Worm (Caenorhabditis elegans) whole organism, L4 larva: ENCODE measurements around the gene R09E10.2.
"Not testable (repeated sequence)": the region's sequence is repeated elsewhere in the genome, so short reads cannot be mapped to it uniquely, and the experiment has no call there.

Experiments used
- D1046.2 ChIP-seq: fragments of 200-800 bp; sonication (Bioruptor generic); IDR thresholded peaks from 2 replicates; pipeline ENCODE4 v1.3.6; 2022; ENCODE audit warnings: missing genetic modification characterization, missing compliant biosample characterization
- F10B5.3 ChIP-seq: sonication (generic microtip); optimal IDR thresholded peaks from 2 replicates; lab custom pipeline; 2016; ENCODE audit warnings: mild to moderate bottlenecking, missing genetic modification characterization, missing compliant biosample characterization
- F26F4.8 ChIP-seq: fragments of 200-800 bp; sonication (Bioruptor generic); conservative IDR thresholded peaks from 2 replicates; pipeline ENCODE4 v1.3.6; 2022; ENCODE audit warnings: missing genetic modification characterization, missing compliant biosample characterization
- F44E2.7 ChIP-seq: fragments of 200-800 bp; sonication (Bioruptor generic); IDR thresholded peaks from 2 replicates; pipeline ENCODE4 v2.1.2; 2022; ENCODE audit warnings: missing genetic modification characterization, missing compliant biosample characterization
- T26A8.4 ChIP-seq: fragments of 200-800 bp; sonication (Bioruptor generic); IDR thresholded peaks from 2 replicates; pipeline ENCODE4 v1.3.6; 2022; ENCODE audit warnings: missing genetic modification characterization, missing compliant biosample characterization
- Y105C5A.15 ChIP-seq: fragments of 200-800 bp; sonication (Bioruptor generic); IDR thresholded peaks from 2 replicates; pipeline ENCODE4 v1.3.6; 2022; ENCODE audit warnings: missing genetic modification characterization, missing compliant biosample characterization
- ZK337.2 ChIP-seq: fragments of 200-800 bp; sonication (Bioruptor generic); IDR thresholded peaks from 2 replicates; pipeline ENCODE4 v1.3.6; 2022; ENCODE audit warnings: missing genetic modification reagents, missing genetic modification characterization, missing compliant biosample characterization
- ZK546.5 ChIP-seq, 2 experiments: sonication (generic microtip); optimal IDR thresholded peaks; 2 replicates each; lab custom pipeline; 2017; ENCODE audit warnings: missing biosample characterization in 2 of 2, missing genetic modification characterization in 2 of 2
- aly-2 ChIP-seq: sonication (generic microtip); optimal IDR thresholded peaks from 2 replicates; lab custom pipeline; 2018; ENCODE audit warnings: missing biosample characterization, missing genetic modification characterization
- ama-1 ChIP-seq: fragments of 150-350 bp; optimal IDR thresholded peaks from 2 replicates; lab custom pipeline; 2014; ENCODE audit warnings: inconsistent platforms, mixed read lengths
- ceh-20 ChIP-seq: fragments of 200-800 bp; sonication (Bioruptor generic); IDR thresholded peaks from 2 replicates; pipeline ENCODE4 v1.3.6; 2022; ENCODE audit warnings: missing genetic modification reagents, missing genetic modification characterization, missing compliant biosample characterization
- ceh-44 ChIP-seq: fragments of 200-800 bp; sonication (Bioruptor generic); IDR thresholded peaks from 2 replicates; pipeline ENCODE4 v1.3.6; 2022; ENCODE audit warnings: missing genetic modification reagents, missing genetic modification characterization, missing compliant biosample characterization
- daf-19 ChIP-seq: fragments of 200-800 bp; sonication (Bioruptor generic); conservative IDR thresholded peaks from 2 replicates; pipeline ENCODE4 v1.3.6; 2022; ENCODE audit warnings: missing genetic modification characterization, missing compliant biosample characterization
- dve-1 ChIP-seq: sonication (generic microtip); optimal IDR thresholded peaks from 2 replicates; lab custom pipeline; 2017; ENCODE audit warnings: antibody characterized with exemption, mild to moderate bottlenecking, missing genetic modification characterization, missing compliant biosample characterization; ENCODE audit not compliant: insufficient read depth
- egl-43 ChIP-seq: fragments of 200-800 bp; sonication (Bioruptor generic); IDR thresholded peaks from 2 replicates; pipeline ENCODE4 v1.3.6; 2022; ENCODE audit warnings: missing genetic modification reagents, missing genetic modification characterization, missing compliant biosample characterization
- fkh-10 ChIP-seq: fragments of 150-350 bp; optimal IDR thresholded peaks from 2 replicates; lab custom pipeline; 2014; ENCODE audit warnings: missing biosample characterization, missing genetic modification reagents, missing genetic modification characterization
- fos-1 ChIP-seq: fragments of 150-350 bp; optimal IDR thresholded peaks from 2 replicates; lab custom pipeline; 2014; ENCODE audit warnings: missing biosample characterization, missing genetic modification characterization
- hif-1 ChIP-seq, 2 experiments: sonication (generic microtip); optimal IDR thresholded peaks; 2 replicates each; lab custom pipeline; 2016 to 2017; ENCODE audit warnings: missing compliant biosample characterization in 2 of 2, missing genetic modification characterization in 2 of 2, missing genetic modification reagents in 2 of 2, missing genotype in 2 of 2, mild to moderate bottlenecking in 1 of 2
- lim-7 ChIP-seq: fragments of 200-800 bp; sonication (Bioruptor generic); IDR thresholded peaks from 2 replicates; pipeline ENCODE4 v1.3.6; 2022; ENCODE audit warnings: missing genetic modification characterization, missing compliant biosample characterization
- madf-9 ChIP-seq: fragments of 200-800 bp; sonication (Bioruptor generic); conservative IDR thresholded peaks from 2 replicates; pipeline ENCODE4 v1.3.6; 2022; ENCODE audit warnings: missing genetic modification reagents, missing genetic modification characterization, missing compliant biosample characterization
- mxl-2 ChIP-seq: fragments of 200-800 bp; sonication (Bioruptor generic); conservative IDR thresholded peaks from 2 replicates; pipeline ENCODE4 v1.3.6; 2022; ENCODE audit warnings: missing genetic modification reagents, missing genetic modification characterization, missing compliant biosample characterization
- mxl-3 ChIP-seq: fragments of 200-800 bp; sonication (Bioruptor generic); optimal IDR thresholded peaks from 2 replicates; lab custom pipeline; 2018; ENCODE audit warnings: mild to moderate bottlenecking, missing genetic modification characterization, missing compliant biosample characterization
- nhr-28 ChIP-seq: fragments of 150-350 bp; optimal IDR thresholded peaks from 2 replicates; lab custom pipeline; 2014; ENCODE audit warnings: missing biosample characterization, missing genetic modification characterization
- nhr-41 ChIP-seq: fragments of 200-800 bp; sonication (Bioruptor generic); IDR thresholded peaks from 2 replicates; pipeline ENCODE4 v1.3.6; 2022; ENCODE audit warnings: missing genetic modification reagents, missing genetic modification characterization, missing compliant biosample characterization
- nhr-42 ChIP-seq: fragments of 200-800 bp; sonication (Bioruptor generic); IDR thresholded peaks from 2 replicates; pipeline ENCODE4 v1.3.6; 2022; ENCODE audit warnings: missing genetic modification characterization, missing compliant biosample characterization
- nhr-6 ChIP-seq: fragments of 150-350 bp; optimal IDR thresholded peaks from 2 replicates; lab custom pipeline; 2014; ENCODE audit warnings: missing biosample characterization, missing genetic modification characterization
- nhr-76 ChIP-seq: fragments of 150-350 bp; optimal IDR thresholded peaks from 2 replicates; lab custom pipeline; 2014; ENCODE audit warnings: missing biosample characterization, missing genetic modification characterization
- php-3 ChIP-seq: fragments of 200-800 bp; sonication (Bioruptor generic); IDR thresholded peaks from 2 replicates; pipeline ENCODE4 v1.3.6; 2022; ENCODE audit warnings: missing genetic modification reagents, missing genetic modification characterization, missing compliant biosample characterization
- sdz-12 ChIP-seq: fragments of 200-800 bp; sonication (Bioruptor generic); optimal IDR thresholded peaks from 2 replicates; lab custom pipeline; 2018; ENCODE audit warnings: mild to moderate bottlenecking, missing genetic modification characterization, missing compliant biosample characterization
- snpc-1.2 ChIP-seq: fragments of 200-800 bp; sonication (Bioruptor generic); IDR thresholded peaks from 2 replicates; pipeline ENCODE4 v1.3.6; 2022; ENCODE audit warnings: missing genetic modification reagents, missing genetic modification characterization, missing compliant biosample characterization
- spr-3 ChIP-seq: fragments of 200-800 bp; sonication (Bioruptor generic); optimal IDR thresholded peaks from 2 replicates; lab custom pipeline; 2018; ENCODE audit warnings: mild to moderate bottlenecking, missing genetic modification characterization, missing compliant biosample characterization
- unc-39 ChIP-seq: sonication (generic microtip); optimal IDR thresholded peaks from 2 replicates; lab custom pipeline; 2017; ENCODE audit warnings: missing biosample characterization, missing genetic modification characterization
- vab-7 ChIP-seq: fragments of 200-800 bp; sonication (Bioruptor generic); IDR thresholded peaks from 2 replicates; pipeline ENCODE4 v1.3.6; 2022; ENCODE audit warnings: missing genetic modification reagents, missing genetic modification characterization, missing compliant biosample characterization

R09E10.2 gene

DNA sequence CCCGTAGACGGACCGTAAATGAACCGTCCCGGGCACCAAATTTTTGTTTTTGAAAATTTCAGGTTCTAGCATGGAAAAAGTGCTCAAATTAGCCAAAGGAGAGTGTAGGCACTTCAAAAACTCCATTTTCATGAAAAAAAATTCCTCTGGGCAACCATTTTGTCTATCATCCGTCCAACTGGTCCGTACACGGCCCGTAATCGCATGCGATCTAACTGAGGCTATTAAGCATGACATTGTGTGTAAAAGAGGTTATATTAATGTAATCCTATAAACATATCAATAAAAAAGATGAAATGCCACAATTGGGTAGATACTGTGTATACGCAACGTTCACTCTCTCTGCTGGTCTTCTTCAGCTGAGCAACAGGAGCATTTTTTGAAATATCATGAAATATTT, 4.6 kb upstream of the R09E10.2 start, which contains the start of gene R09E10.1:
Gene R09E10.1, minus strand, starts transcription at position 101 of the 400 bp plus-strand sequence.
- not testable (repeated sequence) for TF ChIP-seq daf-19 (GFP tag; lab: Robert Waterston, UW); nhr-6; dve-1 (tag; lab: Kevin White, UChicago)

DNA sequence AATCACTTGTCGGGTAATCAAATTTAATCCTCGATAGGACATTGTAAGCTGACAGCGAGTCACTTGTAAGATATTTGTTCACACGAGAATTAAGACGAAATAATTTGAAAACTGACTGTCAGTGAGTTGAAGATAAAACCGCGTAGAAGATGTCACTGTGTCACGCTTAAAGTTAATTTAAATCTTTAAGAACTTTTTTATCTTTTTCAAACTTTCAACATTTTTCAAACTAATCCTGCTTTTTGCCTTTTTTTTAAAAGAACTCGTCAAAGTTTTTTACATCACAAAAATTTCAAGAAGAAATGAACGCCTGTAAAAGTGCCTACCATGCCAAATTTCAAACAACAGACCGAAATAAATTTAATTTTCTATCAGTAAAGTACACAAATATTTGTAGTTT, 4.5 kb downstream of the R09E10.2 start, which contains the start of gene acs-18:
Gene acs-18, minus strand, starts transcription at position 101 of the 400 bp plus-strand sequence.
- TF ChIP-seq sdz-12 (GFP tag; lab: Kevin White, UChicago), result no peak
- no peak for TF ChIP-seq fkh-10
- TF ChIP-seq nhr-76 (tag; lab: Kevin White, UChicago), result no peak
- TF ChIP-seq ZK337.2 (GFP tag; lab: Robert Waterston, UW), result no peak
- no peak for TF ChIP-seq spr-3 (GFP tag; lab: Kevin White, UChicago)
- TF ChIP-seq mxl-2 (GFP tag; lab: Robert Waterston, UW), result no peak
- TF ChIP-seq F10B5.3, result no peak

DNA sequence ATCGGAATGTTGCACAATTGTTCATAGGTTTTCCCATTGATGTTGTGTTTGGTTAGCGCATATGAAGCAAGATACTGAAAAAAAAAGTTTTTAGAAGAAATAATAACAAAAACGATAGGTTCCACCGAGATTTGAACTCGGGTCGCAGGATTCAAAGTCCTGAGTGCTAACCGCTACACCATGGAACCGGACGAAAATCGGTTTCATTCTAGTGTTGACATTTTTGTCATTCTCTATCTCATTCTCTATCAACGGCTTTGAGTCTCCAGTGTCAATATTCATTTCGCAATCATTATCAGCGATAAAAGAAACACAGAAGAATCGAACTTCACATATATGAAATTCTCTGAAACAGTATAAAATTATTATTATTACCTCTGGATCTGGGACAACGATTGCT, 7.0 kb downstream of the R09E10.2 start:
- TF ChIP-seq ceh-20 (GFP tag; lab: Robert Waterston, UW), result no peak
- TF ChIP-seq lim-7 (GFP tag; lab: Robert Waterston, UW), result peak; percentile 75
- TF ChIP-seq vab-7 (GFP tag; lab: Robert Waterston, UW), result no peak
- no peak for TF ChIP-seq hif-1 (tag; optimal IDR thresholded peaks at IDR 0.05; lab: Kevin White, UChicago)
- TF ChIP-seq nhr-41 (GFP tag; lab: Robert Waterston, UW), result 0 out of 2 replicates have a peak, but pooled peaks have one; percentile 15
- TF ChIP-seq spr-3 (GFP tag; lab: Kevin White, UChicago), result no peak
- TF ChIP-seq mxl-3 (GFP tag; lab: Kevin White, UChicago), result no peak
- no peak for TF ChIP-seq sdz-12 (GFP tag; lab: Kevin White, UChicago)
- TF ChIP-seq ZK546.5 (tag; optimal IDR thresholded peaks at IDR 0.05; lab: Kevin White, UChicago), result no peak
- peak; percentile 24; the same call in 1 of the 2 replicates for TF ChIP-seq T26A8.4
- TF ChIP-seq snpc-1.2, result peak; percentile 84
- peak; percentile 39; the same call in 1 of the 2 replicates for TF ChIP-seq ceh-44 (GFP tag; lab: Robert Waterston, UW)
- 0 out of 2 replicates have a peak, but pooled peaks have one; percentile 52 for TF ChIP-seq F26F4.8 (GFP tag; lab: Robert Waterston, UW)
- TF ChIP-seq, all 104 proteins: peak for 6

DNA sequence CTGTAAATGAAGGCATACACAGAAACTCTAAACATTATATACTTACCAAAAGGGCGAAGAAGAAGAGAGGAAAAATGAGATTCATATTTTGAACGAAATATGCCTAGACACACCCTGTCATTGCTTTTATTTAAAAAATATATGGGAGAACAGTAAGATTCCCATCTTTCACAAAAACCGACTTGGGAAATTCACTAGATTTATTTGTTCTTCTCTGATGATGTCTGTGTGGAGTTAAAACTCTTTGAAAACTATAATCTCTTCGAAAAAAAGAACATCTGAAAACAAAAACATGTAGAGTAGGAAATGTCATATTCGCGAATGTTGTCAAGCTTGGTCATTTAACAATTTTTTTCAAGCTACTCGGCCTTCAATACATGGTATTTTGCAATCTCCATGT, 7.8 kb downstream of the R09E10.2 start, which contains the start of gene R09E10.8:
Gene R09E10.8, minus strand, starts transcription at position 101 of the 400 bp plus-strand sequence.
- TF ChIP-seq egl-43 (no peak), F44E2.7 (GFP tag; lab: Robert Waterston, UW) (no peak), ceh-20 (GFP tag; lab: Robert Waterston, UW) (no peak), php-3 (GFP tag; lab: Robert Waterston, UW) (no peak), fkh-10 (no peak), D1046.2 (GFP tag; lab: Robert Waterston, UW) (no peak), ama-1 (lab: Kevin White, UChicago) (no peak), Y105C5A.15 (GFP tag; lab: Robert Waterston, UW) (no peak), F10B5.3 (no peak), aly-2 (tag; lab: Kevin White, UChicago) (no peak)
- TF ChIP-seq, all 104 proteins: peak for 0

DNA sequence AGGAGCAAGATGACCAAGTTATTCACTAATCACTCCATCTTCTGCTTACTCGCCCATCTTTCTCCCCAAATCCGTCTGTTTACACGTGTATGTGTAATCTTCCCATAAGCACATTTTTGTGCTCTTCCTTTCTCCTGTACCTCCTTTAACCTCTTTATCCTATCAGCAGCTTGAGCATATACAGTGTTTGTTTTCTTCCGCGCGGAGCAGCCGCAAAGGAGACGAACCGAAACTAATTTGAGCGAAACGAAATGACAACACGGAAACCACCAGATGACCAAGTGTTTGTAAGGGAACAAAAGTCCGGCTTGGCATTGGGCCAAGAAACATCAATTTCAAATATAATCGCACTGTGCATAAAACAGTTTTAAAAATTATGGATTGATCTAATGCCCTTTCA, 13.7 kb downstream of the R09E10.2 start:
- TF ChIP-seq nhr-42 (GFP tag; lab: Robert Waterston, UW) (0 out of 2 replicates have a peak, but pooled peaks have one; percentile 6), dve-1 (tag; lab: Kevin White, UChicago) (no peak)

DNA sequence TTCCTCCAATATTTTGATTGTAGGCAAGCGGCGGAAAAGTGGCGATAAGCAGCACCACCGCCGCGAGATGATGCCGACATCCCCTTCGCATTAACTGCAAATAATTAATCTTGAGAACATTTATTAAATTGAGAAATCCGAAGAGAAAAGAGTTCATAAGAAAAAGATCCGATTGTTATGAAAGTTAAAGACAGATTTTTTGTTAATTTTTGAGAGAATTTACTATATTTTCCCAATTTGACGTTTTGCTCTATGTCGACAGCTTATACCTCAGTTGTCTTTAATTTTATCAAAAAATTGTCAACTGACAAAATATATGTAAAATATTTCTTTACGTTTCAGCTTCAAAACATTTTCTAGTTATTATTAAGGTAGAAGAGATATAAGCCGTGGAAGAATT, 15.9 kb downstream of the R09E10.2 start, which contains the start of gene R09E10.5:
Gene R09E10.5, minus strand, starts transcription at position 101 of the 400 bp plus-strand sequence.
- TF ChIP-seq unc-39 (tag; lab: Kevin White, UChicago) (no peak), nhr-28 (no peak), fos-1 (no peak), daf-19 (GFP tag; lab: Robert Waterston, UW) (no peak), D1046.2 (GFP tag; lab: Robert Waterston, UW) (no peak), php-3 (GFP tag; lab: Robert Waterston, UW) (no peak), madf-9 (GFP tag; lab: Robert Waterston, UW) (no peak)
